Worm (Caenorhabditis elegans): ENCODE measurements around the gene mlc-4.

The mlc-4 gene

DNA sequence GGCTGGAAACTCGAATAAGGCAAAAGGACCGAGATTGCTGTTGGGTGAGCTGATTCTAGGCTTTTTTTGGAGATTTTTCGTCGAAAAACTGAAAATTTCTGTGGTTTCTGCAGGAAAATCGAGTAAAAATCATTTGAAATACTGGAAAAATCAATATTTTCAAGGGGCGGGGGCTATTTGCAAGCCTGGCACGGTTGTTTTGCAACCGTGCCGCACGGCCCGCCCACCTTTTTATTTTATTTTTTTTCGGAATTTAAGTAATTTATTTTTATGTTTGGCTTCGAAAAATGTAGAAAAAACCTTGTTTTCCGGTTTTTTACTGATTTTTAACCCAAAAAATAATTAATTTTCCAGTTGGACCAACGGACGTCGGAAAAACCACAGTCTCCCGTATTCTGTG, 4.9 kb upstream of the mlc-4 start:
- TF ChIP-seq pes-1 (GFP tag; IDR thresholded peaks at IDR 0.05): peak; percentile 40; the same call in 1 of the 2 replicates
- no peak for TF ChIP-seq hmbx-1 (tag; optimal IDR thresholded peaks at IDR 0.05)

DNA sequence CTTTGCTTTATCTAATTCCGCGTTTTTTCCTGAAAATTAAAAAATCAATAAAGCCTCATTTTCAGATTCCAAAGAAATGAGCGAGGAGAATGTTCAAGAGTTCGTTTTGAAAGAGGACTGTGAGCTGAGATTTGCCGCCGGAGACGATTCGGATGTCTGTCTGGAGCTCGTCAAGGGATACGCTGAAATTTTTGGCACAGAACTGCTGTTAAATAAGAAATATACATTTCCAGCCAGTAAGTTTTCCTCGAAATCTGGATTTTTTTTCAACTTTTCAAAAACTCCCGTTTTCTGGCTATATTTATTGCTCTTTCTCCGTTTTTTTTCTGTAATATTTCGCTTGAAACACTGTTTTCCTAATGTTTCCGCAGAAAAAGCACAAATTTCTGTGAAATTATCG, 4.1 kb upstream of the mlc-4 start, which contains the start of gene clpf-1:
Gene clpf-1, plus strand, starts transcription at position 66 of the 400 bp plus-strand sequence.
- TF ChIP-seq ets-7 (tag; optimal IDR thresholded peaks at IDR 0.05) (no peak), tra-4 (tag; optimal IDR thresholded peaks at IDR 0.05) (no peak), pes-1 (GFP tag; IDR thresholded peaks at IDR 0.05) (no peak), flt-1 (GFP tag; IDR thresholded peaks at IDR 0.05) (no peak), ama-1 (optimal IDR thresholded peaks at IDR 0.05) (no peak), hnd-1 (tag; optimal IDR thresholded peaks at IDR 0.05) (no peak), tbx-37 (GFP tag; conservative IDR thresholded peaks at IDR 0.05) (no peak), ceh-13 (GFP tag; optimal IDR thresholded peaks at IDR 0.05) (no peak), ceh-36 (tag; optimal IDR thresholded peaks at IDR 0.05) (no peak), F13C5.2 (tag; optimal IDR thresholded peaks at IDR 0.05) (no peak), hmg-4 (GFP tag; optimal IDR thresholded peaks at IDR 0.05) (no peak), hmbx-1 (tag; optimal IDR thresholded peaks at IDR 0.05) (no peak)

DNA sequence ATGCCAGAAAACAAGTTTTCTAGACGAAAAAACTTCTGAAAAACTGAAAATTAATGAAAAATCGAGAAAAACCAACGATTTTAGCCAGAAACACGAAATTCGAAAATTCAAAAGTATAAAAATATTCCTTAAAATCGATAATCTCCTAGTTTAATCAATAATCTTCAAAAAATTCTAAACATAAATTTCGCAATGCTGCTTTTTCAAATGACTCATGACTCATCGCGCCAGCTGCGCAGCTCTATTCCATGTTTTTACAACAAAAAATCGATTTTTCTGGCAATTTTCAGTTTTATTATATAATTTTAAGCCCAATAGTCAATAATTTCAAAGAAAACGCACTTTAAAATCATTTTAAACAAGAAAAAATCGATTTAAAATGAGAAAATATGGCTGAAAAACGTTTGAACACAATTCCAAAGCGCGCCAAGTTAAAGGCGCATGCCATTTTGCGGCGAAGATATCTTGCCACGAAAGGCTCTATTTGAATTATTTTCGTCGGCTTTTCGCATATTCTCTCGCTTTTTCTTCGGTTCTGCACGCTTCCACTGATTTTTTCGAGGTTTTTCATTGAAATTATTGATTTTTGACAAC, 2.4 kb upstream of the mlc-4 start, which contains the start of gene cri-3:
Gene cri-3, plus strand, starts transcription at position 482 of the 594 bp plus-strand sequence.
- TF ChIP-seq sea-1 (GFP tag; conservative IDR thresholded peaks at IDR 0.05): no peak
- TF ChIP-seq hmg-4 (GFP tag; optimal IDR thresholded peaks at IDR 0.05): no peak
- TF ChIP-seq hmbx-1 (tag; optimal IDR thresholded peaks at IDR 0.05): no peak
- no peak for TF ChIP-seq tra-4 (tag; optimal IDR thresholded peaks at IDR 0.05)
- no peak for TF ChIP-seq flt-1 (GFP tag; IDR thresholded peaks at IDR 0.05)
- no peak for TF ChIP-seq tbx-37 (GFP tag; conservative IDR thresholded peaks at IDR 0.05)
- TF ChIP-seq aly-1 (tag; optimal IDR thresholded peaks at IDR 0.05): no peak
- no peak for TF ChIP-seq B0310.2 (tag; optimal IDR thresholded peaks at IDR 0.05)

DNA sequence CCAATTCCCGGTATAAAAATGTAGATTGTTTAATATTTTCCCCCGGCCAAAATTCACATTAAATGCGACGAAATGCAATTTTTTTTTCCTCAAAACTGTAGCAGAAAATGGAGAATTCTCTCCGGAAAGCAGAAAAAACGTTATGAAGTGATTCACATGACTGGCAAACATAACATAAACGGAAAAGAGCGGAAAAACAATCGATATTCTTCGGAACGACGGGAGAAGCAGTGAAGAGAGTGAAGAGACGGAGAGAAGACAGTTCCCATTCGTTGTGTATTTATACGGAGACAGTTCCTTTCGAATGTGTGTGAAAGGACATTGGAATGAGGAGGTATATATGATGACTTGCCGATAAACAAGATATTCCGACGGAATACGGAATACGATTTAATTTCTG, 1.5 kb upstream of the mlc-4 start:
- TF ChIP-seq scrt-1 (GFP tag; IDR thresholded peaks at IDR 0.05) (no peak), ceh-13 (GFP tag; optimal IDR thresholded peaks at IDR 0.05) (no peak), hmbx-1 (tag; optimal IDR thresholded peaks at IDR 0.05) (no peak), ets-7 (tag; optimal IDR thresholded peaks at IDR 0.05) (no peak), hnd-1 (tag; optimal IDR thresholded peaks at IDR 0.05) (no peak), flt-1 (GFP tag; IDR thresholded peaks at IDR 0.05) (no peak), F13C5.2 (tag; optimal IDR thresholded peaks at IDR 0.05) (no peak), B0310.2 (tag; optimal IDR thresholded peaks at IDR 0.05) (no peak), pes-1 (GFP tag; IDR thresholded peaks at IDR 0.05) (no peak), tbx-37 (GFP tag; conservative IDR thresholded peaks at IDR 0.05) (no peak), tbx-11 (GFP tag; IDR thresholded peaks at IDR 0.05) (no peak)

DNA sequence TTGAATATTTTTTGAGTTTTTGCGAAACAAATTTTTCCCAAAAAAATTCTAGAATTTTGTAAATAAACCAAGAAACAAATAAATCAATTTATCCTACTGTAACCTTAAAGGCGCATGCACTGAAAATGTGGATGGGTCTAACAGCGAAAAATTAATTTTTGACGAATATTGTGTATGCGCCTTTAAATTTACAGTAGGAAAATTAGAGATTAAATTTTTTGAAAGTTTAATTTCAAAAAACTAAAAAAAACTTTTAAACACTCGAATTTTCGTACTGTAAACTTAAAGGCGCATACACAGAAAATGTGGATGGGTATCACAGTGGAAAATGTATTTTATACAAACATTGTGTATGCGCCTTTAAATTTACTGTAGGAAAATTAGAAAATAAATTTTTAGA, 3.4 kb downstream of the mlc-4 start:
- TF ChIP-seq pes-1 (GFP tag; IDR thresholded peaks at IDR 0.05) (no peak), hmg-4 (GFP tag; optimal IDR thresholded peaks at IDR 0.05) (no peak), B0310.2 (tag; optimal IDR thresholded peaks at IDR 0.05) (no peak), tbx-11 (GFP tag; IDR thresholded peaks at IDR 0.05) (no peak), F13C5.2 (tag; optimal IDR thresholded peaks at IDR 0.05) (no peak)

DNA sequence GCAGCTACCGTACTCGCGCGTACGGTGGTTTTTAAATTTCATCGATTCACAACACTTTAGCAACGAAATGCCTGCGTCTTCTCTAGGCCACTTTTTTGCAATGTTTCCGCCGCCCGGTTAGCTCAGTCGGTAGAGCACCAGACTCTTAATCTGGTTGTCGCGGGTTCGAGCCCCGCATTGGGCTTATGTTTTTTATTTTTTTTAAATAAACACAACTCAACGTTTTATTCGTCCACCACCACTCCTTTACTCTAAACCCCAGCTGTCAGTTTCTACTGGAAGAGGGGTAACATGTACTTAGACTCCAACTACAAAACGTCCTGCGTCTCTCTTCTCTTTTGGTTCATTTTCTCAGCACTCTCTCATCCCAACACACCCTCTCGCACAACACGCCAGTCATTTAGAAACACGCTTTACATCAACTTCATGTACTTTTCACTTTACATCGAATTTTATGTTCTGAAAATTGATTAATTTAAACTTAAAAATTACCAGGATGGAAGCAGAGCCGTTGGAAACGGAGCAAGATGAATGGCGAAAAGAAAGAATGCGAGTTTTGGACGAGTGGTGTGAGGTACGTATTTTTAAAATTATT, 4.1 kb downstream of the mlc-4 start, which contains the start of the genes elmd-1 and hecw-1:
Gene elmd-1, plus strand, starts transcription at position 494 of the 595 bp plus-strand sequence.
Gene hecw-1, minus strand, starts transcription at position 545 of the 595 bp plus-strand sequence.
- peak; percentile 52 for TF ChIP-seq ceh-36 (tag; optimal IDR thresholded peaks at IDR 0.05)
- TF ChIP-seq tra-4 (tag; optimal IDR thresholded peaks at IDR 0.05): no peak
- TF ChIP-seq sea-1 (GFP tag; conservative IDR thresholded peaks at IDR 0.05): no peak; the same call in 1 of the 2 replicates
- TF ChIP-seq ets-7 (tag; optimal IDR thresholded peaks at IDR 0.05): no peak
- TF ChIP-seq ceh-13 (GFP tag; optimal IDR thresholded peaks at IDR 0.05): no peak
- TF ChIP-seq F13C5.2 (tag; optimal IDR thresholded peaks at IDR 0.05): no peak
- TF ChIP-seq tbx-37 (GFP tag; conservative IDR thresholded peaks at IDR 0.05): no peak; the same call in 1 of the 2 replicates
- TF ChIP-seq hnd-1 (tag; optimal IDR thresholded peaks at IDR 0.05): no peak
- TF ChIP-seq ama-1 (optimal IDR thresholded peaks at IDR 0.05): no peak
- no peak for TF ChIP-seq aly-1 (tag; optimal IDR thresholded peaks at IDR 0.05)
- TF ChIP-seq hmbx-1 (tag; optimal IDR thresholded peaks at IDR 0.05): no peak
- TF ChIP-seq flt-1 (GFP tag; IDR thresholded peaks at IDR 0.05): 0 out of 2 replicates have a peak, but pooled peaks have one; percentile 19
- no peak for TF ChIP-seq B0310.2 (tag; optimal IDR thresholded peaks at IDR 0.05)
- TF ChIP-seq scrt-1 (GFP tag; IDR thresholded peaks at IDR 0.05): peak; percentile 66
- TF ChIP-seq tbx-11 (GFP tag; IDR thresholded peaks at IDR 0.05): peak; percentile 57; the same call in 1 of the 2 replicates
- TF ChIP-seq pes-1 (GFP tag; IDR thresholded peaks at IDR 0.05): peak; percentile 78
- TF ChIP-seq hmg-4 (GFP tag; optimal IDR thresholded peaks at IDR 0.05): peak; percentile 58

DNA sequence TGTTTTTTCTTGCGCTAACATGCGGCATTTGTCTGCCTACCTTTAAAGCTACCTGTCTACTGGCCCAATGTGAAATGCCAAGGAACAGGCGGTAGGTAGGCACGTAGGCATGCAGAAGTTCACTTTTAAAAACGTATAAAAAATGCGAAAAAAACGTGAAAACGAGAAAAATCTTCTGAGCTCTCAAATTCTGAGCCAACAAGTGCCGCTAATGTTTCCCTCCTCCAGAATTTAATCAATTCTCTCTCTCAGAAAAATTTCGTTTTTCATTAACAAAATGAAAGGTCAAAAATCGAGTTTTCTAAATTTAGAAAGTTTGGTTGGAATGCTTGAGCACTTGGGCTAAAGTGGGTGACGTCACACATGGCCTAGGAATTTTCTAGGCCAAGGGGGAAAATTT, 11.1 kb downstream of the mlc-4 start:
- TF ChIP-seq hmbx-1 (tag; optimal IDR thresholded peaks at IDR 0.05) (no peak), hmg-4 (GFP tag; optimal IDR thresholded peaks at IDR 0.05) (no peak), tbx-11 (GFP tag; IDR thresholded peaks at IDR 0.05) (no peak), ama-1 (optimal IDR thresholded peaks at IDR 0.05) (no peak), tbx-37 (GFP tag; conservative IDR thresholded peaks at IDR 0.05) (no peak), sea-1 (GFP tag; conservative IDR thresholded peaks at IDR 0.05) (no peak), tra-4 (tag; optimal IDR thresholded peaks at IDR 0.05) (no peak), hnd-1 (tag; optimal IDR thresholded peaks at IDR 0.05) (no peak), pes-1 (GFP tag; IDR thresholded peaks at IDR 0.05) (no peak), B0310.2 (tag; optimal IDR thresholded peaks at IDR 0.05) (no peak), ets-7 (tag; optimal IDR thresholded peaks at IDR 0.05) (no peak)

DNA sequence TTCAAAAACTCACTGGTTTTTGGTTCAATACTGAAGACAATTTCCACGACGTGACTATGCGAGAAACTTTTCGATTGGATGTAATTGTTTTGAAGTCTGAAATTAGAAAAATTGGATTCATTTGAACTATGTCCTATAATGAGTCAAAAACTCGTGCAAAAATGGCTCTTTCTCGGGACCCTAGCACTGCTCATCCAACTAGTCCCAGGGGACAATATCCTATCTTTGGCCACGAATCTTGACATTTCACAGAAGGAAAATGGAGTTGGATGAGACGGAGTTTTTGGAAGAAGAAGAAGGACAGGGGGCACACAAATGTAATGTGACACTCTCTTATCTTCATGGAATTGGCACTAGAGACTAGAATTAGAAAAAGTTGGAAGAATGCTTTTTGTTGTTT, 11.7 kb downstream of the mlc-4 start:
- TF ChIP-seq ceh-13 (GFP tag; optimal IDR thresholded peaks at IDR 0.05) (no peak), aly-1 (tag; optimal IDR thresholded peaks at IDR 0.05) (no peak), ama-1 (optimal IDR thresholded peaks at IDR 0.05) (no peak), scrt-1 (GFP tag; IDR thresholded peaks at IDR 0.05) (no peak), F13C5.2 (tag; optimal IDR thresholded peaks at IDR 0.05) (no peak), pes-1 (GFP tag; IDR thresholded peaks at IDR 0.05) (no peak), tbx-37 (GFP tag; conservative IDR thresholded peaks at IDR 0.05) (no peak), flt-1 (GFP tag; IDR thresholded peaks at IDR 0.05) (no peak), ets-7 (tag; optimal IDR thresholded peaks at IDR 0.05) (no peak)

Measured in whole organism, early embryonic.